Fruit fly (Drosophila melanogaster) whole organism, pupa: ENCODE measurements around the gene CG13362.

Experiments
- CG12605 ChIP-seq: fragments of 200-800 bp; sonication (Bioruptor generic); IDR thresholded peaks from 2 replicates; pipeline ENCODE4 v1.3.6; 2022; ENCODE audit warnings: missing biosample characterization, missing genetic modification characterization
- CG15710 ChIP-seq: fragments of 200-800 bp; sonication (Bioruptor generic); optimal IDR thresholded peaks from 2 replicates; lab custom pipeline; 2018; ENCODE audit warnings: missing biosample characterization, mild to moderate bottlenecking, missing genetic modification characterization, moderate library complexity
- CG17806 ChIP-seq: fragments of 200-800 bp; sonication (Bioruptor generic); optimal IDR thresholded peaks from 2 replicates; lab custom pipeline; 2018; ENCODE audit warnings: missing biosample characterization, mild to moderate bottlenecking, missing genetic modification characterization, moderate library complexity
- CG32121 ChIP-seq: fragments of 200-800 bp; sonication (Bioruptor generic); IDR thresholded peaks from 2 replicates; pipeline ENCODE4 v1.3.6; 2022; ENCODE audit warnings: missing biosample characterization, missing genetic modification characterization
- CG34367 ChIP-seq: fragments of 200-800 bp; sonication (Bioruptor generic); optimal IDR thresholded peaks from 2 replicates; lab custom pipeline; 2018; ENCODE audit warnings: missing biosample characterization, mild to moderate bottlenecking, missing genetic modification characterization
- CG8159 ChIP-seq: fragments of 200-800 bp; sonication (Bioruptor generic); optimal IDR thresholded peaks from 3 replicates; lab custom pipeline; 2018; ENCODE audit warnings: missing biosample characterization, mild to moderate bottlenecking, missing genetic modification characterization, moderate library complexity
- CG8301 ChIP-seq: fragments of 200-800 bp; sonication (Bioruptor generic); optimal IDR thresholded peaks from 2 replicates; lab custom pipeline; 2018; ENCODE audit warnings: missing biosample characterization, mild to moderate bottlenecking, missing genetic modification characterization
- CG9948 ChIP-seq: fragments of 200-800 bp; sonication (Bioruptor generic); optimal IDR thresholded peaks from 2 replicates; lab custom pipeline; 2018; ENCODE audit warnings: missing biosample characterization, mild to moderate bottlenecking, missing genetic modification characterization, moderate library complexity
- D1 ChIP-seq: fragments of 200-800 bp; sonication (Bioruptor generic); optimal IDR thresholded peaks from 2 replicates; lab custom pipeline; 2018; ENCODE audit warnings: missing biosample characterization, mild to moderate bottlenecking, missing genetic modification characterization, moderate library complexity
- Ets98B ChIP-seq: fragments of 200-800 bp; sonication (Bioruptor generic); IDR thresholded peaks from 2 replicates; pipeline ENCODE4 v1.3.6; 2022; ENCODE audit warnings: missing biosample characterization, missing genetic modification characterization
- Pif1A ChIP-seq: fragments of 200-800 bp; sonication (Bioruptor generic); optimal IDR thresholded peaks from 3 replicates; lab custom pipeline; 2016; ENCODE audit warnings: missing biosample characterization, missing genetic modification characterization
- Snoo ChIP-seq: fragments of 200-800 bp; sonication (Bioruptor generic); optimal IDR thresholded peaks from 3 replicates; lab custom pipeline; 2017; ENCODE audit warnings: missing biosample characterization, mild to moderate bottlenecking, missing genetic modification characterization, inconsistent platforms
- fd96Ca ChIP-seq: fragments of 200-800 bp; sonication (Bioruptor generic); IDR thresholded peaks from 3 replicates; pipeline ENCODE4 v1.3.6; 2022; ENCODE audit warnings: missing biosample characterization, missing genetic modification characterization

DNA sequence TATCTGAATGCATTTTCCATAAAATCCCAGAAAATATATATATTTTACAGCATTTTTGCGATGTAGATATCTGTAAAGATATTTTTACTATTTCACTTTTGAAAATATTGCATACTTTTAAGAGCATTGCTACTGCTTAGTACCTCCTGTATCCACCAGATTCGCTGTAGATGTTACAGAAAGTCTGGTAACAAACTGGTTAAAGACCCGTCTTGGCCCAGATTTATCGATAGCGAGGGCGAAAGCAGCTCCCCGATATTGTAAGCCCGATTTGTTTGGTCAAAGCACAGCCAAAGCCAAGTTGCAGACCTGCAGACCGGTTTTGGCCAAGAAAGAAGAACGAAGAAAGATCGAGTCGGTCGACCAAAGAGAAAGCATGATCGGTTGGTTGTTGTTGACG, 33.4 kb upstream of the CG13362 start, which contains the start of gene tw:
- TF ChIP-seq CG8301 (tag; lab: Kevin White, UChicago) (no peak), CG9948 (tag; lab: Kevin White, UChicago) (no peak), CG12605 (no peak), Pif1A (no peak), fd96Ca (GFP tag; lab: Robert Waterston, UW) (no peak), CG32121 (GFP tag; lab: Robert Waterston, UW) (no peak), CG34367 (tag; lab: Kevin White, UChicago) (no peak), Ets98B (GFP tag; lab: Robert Waterston, UW) (no peak), CG8159 (no peak), Snoo (tag; lab: Kevin White, UChicago) (no peak), CG15710 (no peak), CG17806 (tag; lab: Kevin White, UChicago) (no peak), D1 (tag; lab: Kevin White, UChicago) (no peak)
